Worm (Caenorhabditis elegans): Measurements from ENCODE around the gene lin-36.

ce11 chrIII:8037941-8038340 is 17.3 kb upstream of the lin-36 start, which contains the start of gene dpf-6:
- TF ChIP-seq nhr-237 (tag; optimal IDR thresholded peaks at IDR 0.05) (no peak), nhr-76 (tag; optimal IDR thresholded peaks at IDR 0.05) (no peak), ztf-11 (tag; optimal IDR thresholded peaks at IDR 0.05) (no peak), elt-3 (tag; optimal IDR thresholded peaks at IDR 0.05) (no peak), mep-1 (tag; optimal IDR thresholded peaks at IDR 0.05) (no peak), sptf-1 (tag; optimal IDR thresholded peaks at IDR 0.05) (no peak), blmp-1 (tag; optimal IDR thresholded peaks at IDR 0.05) (no peak), unc-62 (GFP tag; optimal IDR thresholded peaks at IDR 0.05) (no peak), cnd-1 (tag; optimal IDR thresholded peaks at IDR 0.05) (no peak), lin-13 (tag; optimal IDR thresholded peaks at IDR 0.05) (no peak), sem-2 (GFP tag; optimal IDR thresholded peaks at IDR 0.05) (no peak)

Data from whole organism, mixed stage, embryonic.